Worm (Caenorhabditis elegans) whole organism, young adult: ENCODE measurements around the gene R09D1.13.

Source experiments
- F49E8.2 ChIP-seq: sonication (generic microtip); optimal IDR thresholded peaks from 3 replicates; lab custom pipeline; 2017; ENCODE audit warnings: missing genetic modification characterization, mild to moderate bottlenecking, missing compliant biosample characterization, antibody characterized with exemption, moderate library complexity; ENCODE audit not compliant: insufficient read depth
- ama-1 ChIP-seq, 3 experiments: fragments of 150-350 bp in 1 of 3; sonication (generic microtip) in 2 of 3; optimal IDR thresholded peaks; 2 replicates each; lab custom pipeline; 2014 to 2018; ENCODE audit warnings: missing biosample characterization in 2 of 3, missing genetic modification characterization in 2 of 3, missing genetic modification reagents in 2 of 3
- atf-7 ChIP-seq: sonication (generic microtip); optimal IDR thresholded peaks from 2 replicates; lab custom pipeline; 2017; ENCODE audit warnings: mild to moderate bottlenecking, missing genetic modification characterization, missing compliant biosample characterization
- bed-2 ChIP-seq: fragments of 200-800 bp; sonication (Bioruptor generic); IDR thresholded peaks from 2 replicates; pipeline ENCODE4 v1.3.6; 2022; ENCODE audit warnings: missing genetic modification reagents, missing genetic modification characterization, missing compliant biosample characterization
- hmg-1.2 ChIP-seq: fragments of 200-800 bp; sonication (Bioruptor generic); IDR thresholded peaks from 2 replicates; pipeline ENCODE4 v1.3.6; 2022; ENCODE audit warnings: missing genetic modification reagents, missing genetic modification characterization, missing compliant biosample characterization
- lin-54 ChIP-seq: fragments of 200-800 bp; sonication (Bioruptor generic); optimal IDR thresholded peaks from 2 replicates; lab custom pipeline; 2018; ENCODE audit warnings: mild to moderate bottlenecking, missing genetic modification characterization, missing compliant biosample characterization
- lsl-1 ChIP-seq: fragments of 200-800 bp; sonication (Bioruptor generic); optimal IDR thresholded peaks from 2 replicates; lab custom pipeline; 2018; ENCODE audit warnings: mild to moderate bottlenecking, missing genetic modification characterization, moderate library complexity, missing compliant biosample characterization
- lsy-27 ChIP-seq: sonication (generic microtip); optimal IDR thresholded peaks from 2 replicates; lab custom pipeline; 2017; ENCODE audit warnings: missing genetic modification characterization, mild to moderate bottlenecking, missing compliant biosample characterization, antibody characterized with exemption, missing genotype, borderline replicate concordance; ENCODE audit not compliant: insufficient read depth
- pha-4 ChIP-seq: fragments of 150-350 bp; sonication (generic microtip); optimal IDR thresholded peaks from 2 replicates; lab custom pipeline; 2014; ENCODE audit warnings: missing biosample characterization, missing genetic modification reagents, missing genetic modification characterization
- snpc-4 ChIP-seq, 5 experiments: fragments of 150-350 bp in 1 of 5; sonication (generic microtip) in 4 of 5; optimal IDR thresholded peaks; 2 replicates each; lab custom pipeline; 2014 to 2018; ENCODE audit warnings: missing genetic modification characterization in 5 of 5, missing biosample characterization in 3 of 5, antibody characterized with exemption in 2 of 5, mild to moderate bottlenecking in 2 of 5, missing compliant biosample characterization in 2 of 5, missing genotype in 2 of 5, moderate library complexity in 2 of 5, missing genetic modification reagents in 1 of 5
- unc-130 ChIP-seq: sonication (generic microtip); optimal IDR thresholded peaks from 2 replicates; lab custom pipeline; 2016; ENCODE audit warnings: missing genetic modification reagents, missing genetic modification characterization, missing compliant biosample characterization
- ztf-25 ChIP-seq: fragments of 200-800 bp; sonication (Bioruptor generic); IDR thresholded peaks from 2 replicates; pipeline ENCODE4 v1.3.6; 2022; ENCODE audit warnings: missing genetic modification reagents, missing genetic modification characterization, missing compliant biosample characterization
- ztf-28 ChIP-seq: fragments of 200-800 bp; sonication (Bioruptor generic); IDR thresholded peaks from 2 replicates; pipeline ENCODE4 v1.3.6; 2022; ENCODE audit warnings: missing genetic modification reagents, missing genetic modification characterization, missing compliant biosample characterization

ce11 chrII:9443522-9443921, 1.7 kb downstream of the R09D1.13 start, which contains the start of gene chil-15:
- TF ChIP-seq F49E8.2: no peak
- no peak for TF ChIP-seq hmg-1.2 (GFP tag; lab: Robert Waterston, UW)
- TF ChIP-seq ama-1 (optimal IDR thresholded peaks at IDR 0.05; lab: Kevin White, UChicago): no peak
- TF ChIP-seq ama-1 (GFP tag; optimal IDR thresholded peaks at IDR 0.05; lab: Kevin White, UChicago): no peak
- no peak for TF ChIP-seq lin-54 (GFP tag; lab: Kevin White, UChicago)
- no peak for TF ChIP-seq atf-7 (tag; lab: Kevin White, UChicago)
- TF ChIP-seq bed-2 (GFP tag; lab: Robert Waterston, UW): no peak
- no peak for TF ChIP-seq ztf-28 (GFP tag; lab: Robert Waterston, UW)
- no peak for TF ChIP-seq pha-4 (tag; lab: Kevin White, UChicago)
- no peak for TF ChIP-seq lsy-27 (tag; lab: Kevin White, UChicago)
- no peak for TF ChIP-seq unc-130 (GFP tag; lab: Kevin White, UChicago)
- no peak for TF ChIP-seq ztf-25
- TF ChIP-seq lsl-1 (GFP tag; lab: Kevin White, UChicago): no peak
- no peak for TF ChIP-seq snpc-4 (GFP tag; optimal IDR thresholded peaks at IDR 0.05; lab: Kevin White, UChicago)
- TF ChIP-seq snpc-4 (tag; optimal IDR thresholded peaks at IDR 0.05; lab: Kevin White, UChicago): no peak
